Fruit fly (Drosophila melanogaster): ENCODE results near the gene Zasp66.

Zasp66 gene

DNA sequence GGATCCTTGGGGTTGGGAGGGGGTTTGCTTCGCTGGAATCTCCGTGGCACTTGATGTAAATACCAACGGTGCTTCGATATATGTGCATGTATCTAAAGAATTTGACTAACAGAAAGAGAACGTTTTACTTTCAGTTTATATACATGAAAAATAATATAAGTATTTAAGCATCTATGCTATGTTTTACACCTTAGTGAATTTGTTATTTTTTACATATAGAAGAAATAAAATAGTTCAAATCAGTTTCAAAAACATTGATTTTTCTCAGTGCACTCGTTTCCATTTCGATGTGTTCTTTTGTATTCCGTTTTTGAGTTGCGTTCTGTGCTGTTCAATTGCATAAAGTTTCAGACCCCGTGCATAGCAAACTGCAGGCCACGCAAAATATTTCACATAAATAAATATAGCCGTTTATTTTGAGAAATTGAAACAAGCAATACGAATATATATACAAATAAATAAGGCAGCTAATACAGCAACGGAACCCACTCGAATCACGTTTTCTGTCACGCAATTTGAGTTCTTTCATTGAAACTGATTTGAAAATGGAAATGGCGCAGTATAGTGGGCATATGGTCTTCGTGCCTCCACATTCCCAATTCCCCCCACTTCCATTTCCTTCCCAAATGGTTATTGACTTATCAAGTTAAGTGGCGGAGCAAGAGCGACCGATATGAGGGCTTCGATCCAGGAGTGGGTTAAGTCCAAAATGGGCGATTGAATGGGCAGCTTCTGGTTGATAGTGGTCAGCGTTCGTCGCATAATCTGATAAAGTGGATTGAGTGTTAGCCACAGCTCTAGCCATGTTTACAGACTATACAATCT lies 58.6 kb downstream of the Zasp66 start:
- TF ChIP-seq CG14711 (tag; optimal IDR thresholded peaks at IDR 0.05), result peak; percentile 38
- peak; percentile 76 for TF ChIP-seq kay (GFP tag; ENCODE audit: borderline replicate concordance)
- TF ChIP-seq ovo (GFP tag; optimal IDR thresholded peaks at IDR 0.05), result no peak
- no peak for TF ChIP-seq CG1620 (GFP tag; optimal IDR thresholded peaks at IDR 0.05)
- TF ChIP-seq tj (GFP tag; optimal IDR thresholded peaks at IDR 0.05), result peak; percentile 81
- peak; percentile 13 for TF ChIP-seq CG7101 (tag; optimal IDR thresholded peaks at IDR 0.05)
- no peak for TF ChIP-seq CG12768 (GFP tag; optimal IDR thresholded peaks at IDR 0.05)
- no peak for TF ChIP-seq toe (GFP tag; optimal IDR thresholded peaks at IDR 0.05)
- no peak for TF ChIP-seq cnc (optimal IDR thresholded peaks at IDR 0.05)
- TF ChIP-seq Crg-1 (GFP tag; optimal IDR thresholded peaks at IDR 0.05), result peak; percentile 52
- peak; percentile 55 for TF ChIP-seq cic (GFP tag; optimal IDR thresholded peaks at IDR 0.05)
- no peak for TF ChIP-seq pad (GFP tag; optimal IDR thresholded peaks at IDR 0.05)
- no peak for TF ChIP-seq CG5204 (GFP tag; optimal IDR thresholded peaks at IDR 0.05)
- TF ChIP-seq CG33017 (tag; optimal IDR thresholded peaks at IDR 0.05), result no peak
- no peak for TF ChIP-seq Clk (GFP tag; optimal IDR thresholded peaks at IDR 0.05)
- peak; percentile 11 for TF ChIP-seq bab1 (GFP tag; optimal IDR thresholded peaks at IDR 0.05)
- no peak for TF ChIP-seq Hr96 (GFP tag; optimal IDR thresholded peaks at IDR 0.05)
- TF ChIP-seq CG7045 (GFP tag; optimal IDR thresholded peaks at IDR 0.05), result no peak
- peak; percentile 27 for TF ChIP-seq CG11617 (GFP tag; optimal IDR thresholded peaks at IDR 0.05)
- TF ChIP-seq Mnt (GFP tag; optimal IDR thresholded peaks at IDR 0.05), result peak; percentile 7

DNA sequence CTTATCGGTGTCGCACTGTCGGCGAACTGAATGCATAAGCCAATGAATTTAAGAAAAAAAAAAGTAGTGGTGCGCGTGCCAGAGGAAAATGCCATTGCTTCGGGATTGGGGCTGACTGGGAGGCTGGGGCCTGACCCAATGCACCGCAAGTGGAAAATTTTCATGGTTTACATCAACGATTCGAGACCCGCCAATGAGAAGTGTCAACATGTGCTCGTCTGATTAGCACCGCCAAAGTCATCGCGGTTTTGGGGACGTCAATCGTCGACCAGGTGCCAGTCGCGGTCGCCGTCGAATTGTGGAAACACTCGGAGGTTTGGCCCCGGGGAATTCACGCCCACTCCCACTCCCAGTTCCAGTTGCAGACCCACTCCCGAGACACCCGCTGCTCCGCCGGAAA lies 59.6 kb downstream of the Zasp66 start:
- no peak for TF ChIP-seq CG1620 (GFP tag; optimal IDR thresholded peaks at IDR 0.05)
- no peak for TF ChIP-seq Hr96 (GFP tag; optimal IDR thresholded peaks at IDR 0.05)
- no peak for TF ChIP-seq CG33017 (tag; optimal IDR thresholded peaks at IDR 0.05)
- no peak for TF ChIP-seq cnc (optimal IDR thresholded peaks at IDR 0.05)
- TF ChIP-seq Clk (GFP tag; optimal IDR thresholded peaks at IDR 0.05), result no peak
- TF ChIP-seq CG7045 (GFP tag; optimal IDR thresholded peaks at IDR 0.05), result no peak
- TF ChIP-seq ovo (GFP tag; optimal IDR thresholded peaks at IDR 0.05), result no peak
- no peak for TF ChIP-seq kay (GFP tag; ENCODE audit: borderline replicate concordance)
- no peak for TF ChIP-seq CG12768 (GFP tag; optimal IDR thresholded peaks at IDR 0.05)
- TF ChIP-seq Crg-1 (GFP tag; optimal IDR thresholded peaks at IDR 0.05), result no peak
- no peak for TF ChIP-seq CG14711 (tag; optimal IDR thresholded peaks at IDR 0.05)
- TF ChIP-seq cic (GFP tag; optimal IDR thresholded peaks at IDR 0.05), result no peak
- TF ChIP-seq pad (GFP tag; optimal IDR thresholded peaks at IDR 0.05), result no peak
- TF ChIP-seq CG11617 (GFP tag; optimal IDR thresholded peaks at IDR 0.05), result no peak
- no peak for TF ChIP-seq CG7101 (tag; optimal IDR thresholded peaks at IDR 0.05)
- no peak for TF ChIP-seq CG5204 (GFP tag; optimal IDR thresholded peaks at IDR 0.05)
- no peak for TF ChIP-seq tj (GFP tag; optimal IDR thresholded peaks at IDR 0.05)
- TF ChIP-seq bab1 (GFP tag; optimal IDR thresholded peaks at IDR 0.05), result no peak

DNA sequence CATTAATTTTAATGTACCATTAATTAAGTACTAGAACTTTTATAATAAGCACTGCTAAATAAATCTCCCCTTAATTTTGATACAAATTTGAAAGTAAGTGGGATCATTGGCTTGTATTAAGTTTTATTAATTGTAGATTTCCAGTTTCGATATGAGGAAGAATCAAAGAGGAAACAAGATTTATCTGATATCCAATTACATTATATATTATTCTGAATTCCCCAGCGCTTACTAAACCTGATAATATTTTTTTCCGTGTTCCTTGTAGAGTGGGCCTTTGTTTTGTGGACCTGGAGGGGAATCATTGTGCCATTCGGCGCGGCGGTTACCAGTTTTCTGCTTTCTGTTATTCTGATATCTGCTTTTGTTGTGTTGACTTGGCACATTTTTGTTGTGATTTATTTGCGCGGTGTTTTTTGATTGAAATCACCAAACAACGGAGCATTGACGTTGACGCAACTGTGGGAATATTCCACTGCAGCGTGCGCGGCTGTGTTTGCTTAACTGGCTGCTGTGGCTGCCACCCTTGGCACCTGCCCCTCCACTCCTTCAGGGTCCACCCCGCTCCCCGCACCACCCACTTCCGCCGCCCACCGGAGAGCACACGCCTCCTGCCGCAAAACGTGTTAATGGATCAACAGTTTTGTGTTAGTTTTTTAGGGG lies 60.4 kb downstream of the Zasp66 start:
- TF ChIP-seq kay (GFP tag; ENCODE audit: borderline replicate concordance) (no peak), CG5204 (GFP tag; optimal IDR thresholded peaks at IDR 0.05) (no peak), CG7045 (GFP tag; optimal IDR thresholded peaks at IDR 0.05) (no peak), CG7101 (tag; optimal IDR thresholded peaks at IDR 0.05) (no peak), cnc (optimal IDR thresholded peaks at IDR 0.05) (no peak), bab1 (GFP tag; optimal IDR thresholded peaks at IDR 0.05) (no peak), Mnt (GFP tag; optimal IDR thresholded peaks at IDR 0.05) (no peak), Clk (GFP tag; optimal IDR thresholded peaks at IDR 0.05) (no peak), CG11617 (GFP tag; optimal IDR thresholded peaks at IDR 0.05) (no peak), cic (GFP tag; optimal IDR thresholded peaks at IDR 0.05) (no peak), Crg-1 (GFP tag; optimal IDR thresholded peaks at IDR 0.05) (no peak), ovo (GFP tag; optimal IDR thresholded peaks at IDR 0.05) (peak; percentile 65), CG33017 (tag; optimal IDR thresholded peaks at IDR 0.05) (no peak), tj (GFP tag; optimal IDR thresholded peaks at IDR 0.05) (peak; percentile 67)

DNA sequence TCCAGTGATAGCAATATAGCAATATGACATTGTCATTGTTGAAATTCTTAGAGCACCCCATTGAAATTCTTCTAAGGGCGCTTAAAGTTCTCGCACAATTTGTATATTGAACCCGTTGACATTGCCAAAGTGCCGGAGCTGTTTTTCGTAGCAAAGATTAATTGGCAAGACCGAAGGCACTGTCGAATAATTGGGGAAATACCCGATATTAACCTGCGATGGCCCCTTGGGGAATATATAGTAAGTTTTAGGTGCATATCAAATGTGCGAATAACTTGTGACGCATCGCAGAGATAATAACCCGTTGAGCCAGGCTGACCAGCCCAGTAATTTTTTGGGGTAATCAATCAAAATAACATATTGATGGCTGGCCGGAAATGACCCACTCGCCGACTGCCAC lies 62.5 kb downstream of the Zasp66 start:
- no peak for TF ChIP-seq ovo (GFP tag; optimal IDR thresholded peaks at IDR 0.05)
- no peak for TF ChIP-seq pad (GFP tag; optimal IDR thresholded peaks at IDR 0.05)
- TF ChIP-seq CG5204 (GFP tag; optimal IDR thresholded peaks at IDR 0.05), result no peak
- TF ChIP-seq Crg-1 (GFP tag; optimal IDR thresholded peaks at IDR 0.05), result no peak
- no peak for TF ChIP-seq kay (GFP tag; ENCODE audit: borderline replicate concordance)
- no peak for TF ChIP-seq CG1620 (GFP tag; optimal IDR thresholded peaks at IDR 0.05)
- TF ChIP-seq CG33017 (tag; optimal IDR thresholded peaks at IDR 0.05), result no peak
- TF ChIP-seq cic (GFP tag; optimal IDR thresholded peaks at IDR 0.05), result no peak
